Fruit fly (Drosophila melanogaster): ENCODE data around the gene Mtl.

Gene Mtl

dm6 chr3R:27593174-27593573 lies 43.0 kb upstream of the Mtl start (continued):
- no peak for TF ChIP-seq Blimp-1 (GFP tag; optimal IDR thresholded peaks at IDR 0.05)
- TF ChIP-seq CG6163 (GFP tag; IDR thresholded peaks at IDR 0.05) = no peak
- no peak for TF ChIP-seq Eip75B (GFP tag; optimal IDR thresholded peaks at IDR 0.05)
- TF ChIP-seq vri (GFP tag; optimal IDR thresholded peaks at IDR 0.05) = no peak
- TF ChIP-seq CG6276 (GFP tag; optimal IDR thresholded peaks at IDR 0.05) = no peak
- no peak for TF ChIP-seq Hr4 (GFP tag; optimal IDR thresholded peaks at IDR 0.05)
- TF ChIP-seq achi (GFP tag; optimal IDR thresholded peaks at IDR 0.05) = peak; percentile 8
- TF ChIP-seq CG32006 (GFP tag; optimal IDR thresholded peaks at IDR 0.05) = peak; percentile 52
- peak; percentile 47 for TF ChIP-seq Sox14 (GFP tag; optimal IDR thresholded peaks at IDR 0.05)
- peak; percentile 73 for TF ChIP-seq topi (GFP tag; optimal IDR thresholded peaks at IDR 0.05)
- no peak for TF ChIP-seq salr (GFP tag; optimal IDR thresholded peaks at IDR 0.05)
- no peak for TF ChIP-seq CG16779 (tag; optimal IDR thresholded peaks at IDR 0.05)

- TF ChIP-seq CG7368 (GFP tag; optimal IDR thresholded peaks at IDR 0.05) (no peak), svp (GFP tag) (peak; percentile 59), Blimp-1 (GFP tag; optimal IDR thresholded peaks at IDR 0.05) (peak; percentile 37), CG6163 (GFP tag; IDR thresholded peaks at IDR 0.05) (no peak)
Observed at dm6 chr3R:27593580-27594187, 42.5 kb upstream of the Mtl start.

- TF ChIP-seq Eip78C (GFP tag) (peak; percentile 41), Ets21C (GFP tag; optimal IDR thresholded peaks at IDR 0.05) (no peak), Gug (GFP tag; IDR thresholded peaks at IDR 0.05) (no peak), Sox102F (GFP tag; optimal IDR thresholded peaks at IDR 0.05) (no peak), Eip75B (GFP tag; optimal IDR thresholded peaks at IDR 0.05) (no peak), eg (GFP tag; IDR thresholded peaks at IDR 0.05) (0 out of 3 replicates have a peak, but pooled peaks have one; percentile 26), Blimp-1 (GFP tag; optimal IDR thresholded peaks at IDR 0.05) (peak; percentile 22), CG31627 (GFP tag; optimal IDR thresholded peaks at IDR 0.05) (no peak)
Observed at dm6 chr3R:27595979-27596378, 40.2 kb upstream of the Mtl start, which contains the start of gene CG5639. CG5639 (minus strand) TSS chr3R:27596130.

dm6 chr3R:27597258-27597657 lies 39.0 kb upstream of the Mtl start:
- TF ChIP-seq Blimp-1 (GFP tag; optimal IDR thresholded peaks at IDR 0.05) (peak; percentile 98), Sox102F (GFP tag; optimal IDR thresholded peaks at IDR 0.05) (no peak), eg (GFP tag; IDR thresholded peaks at IDR 0.05) (no peak), Hr4 (GFP tag; optimal IDR thresholded peaks at IDR 0.05) (no peak), CG6792 (GFP tag; optimal IDR thresholded peaks at IDR 0.05) (no peak), CG32006 (GFP tag; optimal IDR thresholded peaks at IDR 0.05) (peak; percentile 13), net (GFP tag; optimal IDR thresholded peaks at IDR 0.05) (no peak), fd59A (GFP tag; optimal IDR thresholded peaks at IDR 0.05) (no peak), Eip78C (GFP tag) (peak; percentile 0), Eip75B (GFP tag; optimal IDR thresholded peaks at IDR 0.05) (peak; percentile 45), Ets96B (tag; optimal IDR thresholded peaks at IDR 0.05) (no peak), CG6854 (GFP tag; optimal IDR thresholded peaks at IDR 0.05) (peak; percentile 72), CG16779 (tag; optimal IDR thresholded peaks at IDR 0.05) (no peak), svp (GFP tag) (peak; percentile 47)

dm6 chr3R:27603671-27604070 lies 32.5 kb upstream of the Mtl start:
- TF ChIP-seq esn (GFP tag; optimal IDR thresholded peaks at IDR 0.05) (no peak), Hr4 (GFP tag; optimal IDR thresholded peaks at IDR 0.05) (peak; percentile 20), Gug (GFP tag; IDR thresholded peaks at IDR 0.05) (0 out of 2 replicates have a peak, but pooled peaks have one; percentile 8), CG11762 (GFP tag; optimal IDR thresholded peaks at IDR 0.05; ENCODE audit: insufficient read depth) (no peak), salr (GFP tag; optimal IDR thresholded peaks at IDR 0.05) (no peak), dac (GFP tag; optimal IDR thresholded peaks at IDR 0.05) (no peak), Ets96B (tag; optimal IDR thresholded peaks at IDR 0.05) (no peak), fkh (GFP tag; optimal IDR thresholded peaks at IDR 0.05) (no peak), CG34406 (GFP tag; optimal IDR thresholded peaks at IDR 0.05) (no peak), dsx (GFP tag; optimal IDR thresholded peaks at IDR 0.05; ENCODE audit: poor library complexity, severe bottlenecking) (no peak), CG6854 (GFP tag; optimal IDR thresholded peaks at IDR 0.05) (no peak), svp (GFP tag) (peak; percentile 90), CG11294 (GFP tag; IDR thresholded peaks at IDR 0.05) (peak; percentile 28; the same call in 1 of the 2 replicates), CG6163 (GFP tag; IDR thresholded peaks at IDR 0.05) (0 out of 3 replicates have a peak, but pooled peaks have one; percentile 32), CG16779 (tag; optimal IDR thresholded peaks at IDR 0.05) (no peak), cyc (GFP tag; optimal IDR thresholded peaks at IDR 0.05) (no peak), CG10631 (GFP tag; optimal IDR thresholded peaks at IDR 0.05) (no peak), CG8319 (GFP tag; optimal IDR thresholded peaks at IDR 0.05) (no peak), lz (GFP tag; optimal IDR thresholded peaks at IDR 0.05) (no peak), eg (GFP tag; IDR thresholded peaks at IDR 0.05) (0 out of 3 replicates have a peak, but pooled peaks have one; percentile 52), spab (GFP tag; optimal IDR thresholded peaks at IDR 0.05) (no peak), CG8119 (GFP tag; IDR thresholded peaks at IDR 0.05) (0 out of 3 replicates have a peak, but pooled peaks have one; percentile 27), achi (GFP tag; optimal IDR thresholded peaks at IDR 0.05) (no peak), CG11902 (GFP tag; optimal IDR thresholded peaks at IDR 0.05) (no peak), topi (GFP tag; optimal IDR thresholded peaks at IDR 0.05) (no peak), Hr38 (GFP tag; optimal IDR thresholded peaks at IDR 0.05) (no peak), fd59A (GFP tag; optimal IDR thresholded peaks at IDR 0.05) (no peak)

Data from whole organism, prepupa.